Worm (Caenorhabditis elegans) whole organism, L4 larva: ENCODE data around the gene rrsr-1.

Experiments
- Y5F2A.4 ChIP-seq: fragments of 200-800 bp; sonication (Bioruptor generic); optimal IDR thresholded peaks from 2 replicates; lab custom pipeline; 2018; ENCODE audit warnings: mild to moderate bottlenecking, missing genetic modification characterization, missing compliant biosample characterization
- ama-1 ChIP-seq: fragments of 150-350 bp; optimal IDR thresholded peaks from 2 replicates; lab custom pipeline; 2014; ENCODE audit warnings: inconsistent platforms, mixed read lengths
- fos-1 ChIP-seq: fragments of 150-350 bp; optimal IDR thresholded peaks from 2 replicates; lab custom pipeline; 2014; ENCODE audit warnings: missing biosample characterization, missing genetic modification characterization
- madf-5 ChIP-seq, 2 experiments: fragments of 200-800 bp; sonication (Bioruptor generic); IDR thresholded peaks; 2 replicates each; pipeline ENCODE4 v1.3.6; 2022; ENCODE audit warnings: missing compliant biosample characterization in 2 of 2, missing genetic modification characterization in 2 of 2
- nhr-28 ChIP-seq: fragments of 150-350 bp; optimal IDR thresholded peaks from 2 replicates; lab custom pipeline; 2014; ENCODE audit warnings: missing biosample characterization, missing genetic modification characterization
- nhr-77 ChIP-seq: fragments of 150-350 bp; optimal IDR thresholded peaks from 2 replicates; lab custom pipeline; 2014; ENCODE audit warnings: missing biosample characterization, missing genetic modification characterization

ce11 chrV:14405647-14406046 lies 19.2 kb downstream of the rrsr-1 start:
- no peak for TF ChIP-seq Y5F2A.4
- no peak for TF ChIP-seq nhr-28 (tag; lab: Kevin White, UChicago)
- no peak for TF ChIP-seq fos-1
- no peak for TF ChIP-seq nhr-77
- no peak for TF ChIP-seq madf-5 (GFP tag; IDR thresholded peaks at IDR 0.05; lab: Robert Waterston, UW)
- no peak for TF ChIP-seq ama-1 (lab: Kevin White, UChicago)
